Worm (Caenorhabditis elegans): Measurements from ENCODE around the gene ech-8.

The ech-8 gene

DNA sequence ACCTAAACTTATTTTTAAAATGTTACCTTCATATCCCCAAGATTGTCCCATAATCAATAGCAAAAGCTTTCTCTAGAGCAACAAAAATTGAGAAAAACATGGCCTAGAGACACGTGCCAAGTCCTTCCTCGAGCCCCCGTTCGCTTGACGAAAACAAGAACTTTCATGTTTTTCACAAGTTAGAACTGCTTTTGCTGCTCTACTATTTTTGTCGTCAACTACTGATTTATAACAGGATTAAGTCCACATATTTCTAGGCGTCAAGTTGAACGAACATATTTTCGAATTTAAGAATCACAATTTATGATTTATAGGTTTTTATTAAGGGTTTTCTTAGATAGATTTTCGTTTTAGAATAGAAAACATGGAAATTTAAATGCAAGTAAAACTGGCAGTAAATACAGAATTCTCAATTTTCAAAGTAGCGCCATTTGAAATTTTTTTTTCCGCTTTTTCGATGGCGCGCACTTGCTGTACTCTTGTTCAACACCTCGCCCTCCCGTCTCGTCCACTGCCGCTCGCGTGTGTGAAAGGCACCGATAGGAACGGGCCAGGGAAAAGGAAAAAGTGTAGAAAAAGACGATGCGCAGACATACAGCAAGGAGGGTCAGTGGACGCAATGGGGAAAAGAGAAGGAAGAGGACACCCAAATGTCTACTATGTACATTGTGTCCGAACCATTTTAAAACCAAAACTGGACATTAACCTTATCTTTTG, 45.4 kb upstream of the ech-8 start, which contains the start of gene rad-51 (continued):
- TF ChIP-seq sdz-12 (GFP tag; optimal IDR thresholded peaks at IDR 0.05): no peak
- no peak for TF ChIP-seq zag-1 (tag; optimal IDR thresholded peaks at IDR 0.05)
- TF ChIP-seq mes-2 (tag; optimal IDR thresholded peaks at IDR 0.05; ENCODE audit: poor library complexity, severe bottlenecking): peak; percentile 76
- no peak for TF ChIP-seq nhr-237 (tag; optimal IDR thresholded peaks at IDR 0.05)
- no peak for TF ChIP-seq Y5F2A.4 (GFP tag; optimal IDR thresholded peaks at IDR 0.05)
- no peak for TF ChIP-seq tag-97 (GFP tag; IDR thresholded peaks at IDR 0.05)
- TF ChIP-seq daf-16 (GFP tag; optimal IDR thresholded peaks at IDR 0.05): no peak
- no peak for TF ChIP-seq daf-16 (tag; optimal IDR thresholded peaks at IDR 0.05)
- TF ChIP-seq php-3 (GFP tag; IDR thresholded peaks at IDR 0.05): no peak
- TF ChIP-seq mxl-2 (GFP tag; conservative IDR thresholded peaks at IDR 0.05): no peak
- peak; percentile 17; the same call in 1 of the 2 replicates for TF ChIP-seq set-16 (GFP tag; IDR thresholded peaks at IDR 0.05)
- TF ChIP-seq arid-1 (GFP tag; conservative IDR thresholded peaks at IDR 0.05): 0 out of 2 replicates have a peak, but pooled peaks have one; percentile 14
- TF ChIP-seq skn-1 (tag; optimal IDR thresholded peaks at IDR 0.05): no peak
- peak; percentile 33 for TF ChIP-seq nhr-77 (tag; optimal IDR thresholded peaks at IDR 0.05)
- no peak for TF ChIP-seq aly-2 (tag; optimal IDR thresholded peaks at IDR 0.05)
- TF ChIP-seq Y48G9A.11 (GFP tag; IDR thresholded peaks at IDR 0.05): no peak
- no peak for TF ChIP-seq zip-2 (tag; optimal IDR thresholded peaks at IDR 0.05)
- TF ChIP-seq dve-1 (tag; optimal IDR thresholded peaks at IDR 0.05; ENCODE audit: insufficient read depth): peak; percentile 47
- no peak for TF ChIP-seq lin-39 (tag; optimal IDR thresholded peaks at IDR 0.05)
- no peak for TF ChIP-seq nhr-111 (GFP tag; optimal IDR thresholded peaks at IDR 0.05)
- peak in 1 of 2 experiments; percentile 64 for TF ChIP-seq mdl-1 (tag; optimal IDR thresholded peaks at IDR 0.05)
- no peak for TF ChIP-seq daf-19 (GFP tag; conservative IDR thresholded peaks at IDR 0.05)
- TF ChIP-seq ztf-7 (tag; optimal IDR thresholded peaks at IDR 0.05): peak; percentile 37
- TF ChIP-seq lin-38 (GFP tag; IDR thresholded peaks at IDR 0.05): peak; percentile 77
- no peak for TF ChIP-seq egl-43 (GFP tag; IDR thresholded peaks at IDR 0.05)
- TF ChIP-seq madf-9 (GFP tag; conservative IDR thresholded peaks at IDR 0.05): no peak
- no peak for TF ChIP-seq R02D3.7 (tag; optimal IDR thresholded peaks at IDR 0.05)
- no peak for TF ChIP-seq lin-29 (GFP tag; IDR thresholded peaks at IDR 0.05)
- no peak for TF ChIP-seq D1046.2 (GFP tag; IDR thresholded peaks at IDR 0.05)
- TF ChIP-seq tra-1 (GFP tag; IDR thresholded peaks at IDR 0.05): no peak
- TF ChIP-seq ceh-82 (tag; optimal IDR thresholded peaks at IDR 0.05): no peak
- no peak for TF ChIP-seq F10B5.3 (tag; optimal IDR thresholded peaks at IDR 0.05)
- TF ChIP-seq hlh-11 (tag; optimal IDR thresholded peaks at IDR 0.05): peak; percentile 70
- TF ChIP-seq spr-1 (tag; optimal IDR thresholded peaks at IDR 0.05): no peak
- no peak for TF ChIP-seq saeg-2 (GFP tag; IDR thresholded peaks at IDR 0.05)
- TF ChIP-seq jun-1 (tag; optimal IDR thresholded peaks at IDR 0.05): peak; percentile 15
- TF ChIP-seq daf-8 (GFP tag; IDR thresholded peaks at IDR 0.05): no peak
- TF ChIP-seq mxl-3 (GFP tag; optimal IDR thresholded peaks at IDR 0.05): peak; percentile 87
- TF ChIP-seq ZK546.5 (tag; optimal IDR thresholded peaks at IDR 0.05): no peak
- no peak for TF ChIP-seq lir-3 (tag; optimal IDR thresholded peaks at IDR 0.05)
- TF ChIP-seq Y75B8A.6 (GFP tag; IDR thresholded peaks at IDR 0.05): no peak
- TF ChIP-seq unc-62 (GFP tag; optimal IDR thresholded peaks at IDR 0.05 in 1 of 2): peak in 1 of 2 experiments; percentile 85
- TF ChIP-seq unc-62 (tag; optimal IDR thresholded peaks at IDR 0.05): no peak
- peak; percentile 42; the same call in 1 of the 2 replicates for TF ChIP-seq dmd-6 (GFP tag; IDR thresholded peaks at IDR 0.05)
- peak; percentile 51 for TF ChIP-seq T26A8.4 (GFP tag; IDR thresholded peaks at IDR 0.05)
- no peak for TF ChIP-seq spr-3 (GFP tag; optimal IDR thresholded peaks at IDR 0.05)
- TF ChIP-seq lin-13 (GFP tag; optimal IDR thresholded peaks at IDR 0.05): no peak
- peak in 1 of 2 experiments; percentile 69 for TF ChIP-seq lsy-2 (tag; optimal IDR thresholded peaks at IDR 0.05)
- TF ChIP-seq zfp-3 (GFP tag; conservative IDR thresholded peaks at IDR 0.05): no peak
- TF ChIP-seq ztf-11 (tag; optimal IDR thresholded peaks at IDR 0.05): no peak
- no peak for TF ChIP-seq T20F7.1 (GFP tag; optimal IDR thresholded peaks at IDR 0.05)
